Fruit fly (Drosophila melanogaster) Kc167 (cell line): Measurements from ENCODE around the gene ACXD.

ENCODE experiments used
- Myc ChIP-seq: fragments of >200 bp; optimal IDR thresholded peaks from 2 replicates; lab custom pipeline; 2017; ENCODE audit warnings: missing external identifiers
- Sin3A ChIP-seq: fragments of >200 bp; optimal IDR thresholded peaks from 2 replicates; lab custom pipeline; 2018; ENCODE audit warnings: missing external identifiers
- h ChIP-seq: fragments of >200 bp; optimal IDR thresholded peaks from 3 replicates; lab custom pipeline; 2018; ENCODE audit warnings: missing external identifiers
- insv ChIP-seq: fragments of >200 bp; optimal IDR thresholded peaks from 3 replicates; lab custom pipeline; 2018; ENCODE audit warnings: missing external identifiers
- psq ChIP-seq: fragments of >200 bp; optimal IDR thresholded peaks from 2 replicates; lab custom pipeline; 2017; ENCODE audit warnings: missing external identifiers
- ttk ChIP-seq: sonication (Bioruptor generic); optimal IDR thresholded peaks from 2 replicates; lab custom pipeline; 2017; ENCODE audit warnings: missing external identifiers

The ACXD gene

DNA sequence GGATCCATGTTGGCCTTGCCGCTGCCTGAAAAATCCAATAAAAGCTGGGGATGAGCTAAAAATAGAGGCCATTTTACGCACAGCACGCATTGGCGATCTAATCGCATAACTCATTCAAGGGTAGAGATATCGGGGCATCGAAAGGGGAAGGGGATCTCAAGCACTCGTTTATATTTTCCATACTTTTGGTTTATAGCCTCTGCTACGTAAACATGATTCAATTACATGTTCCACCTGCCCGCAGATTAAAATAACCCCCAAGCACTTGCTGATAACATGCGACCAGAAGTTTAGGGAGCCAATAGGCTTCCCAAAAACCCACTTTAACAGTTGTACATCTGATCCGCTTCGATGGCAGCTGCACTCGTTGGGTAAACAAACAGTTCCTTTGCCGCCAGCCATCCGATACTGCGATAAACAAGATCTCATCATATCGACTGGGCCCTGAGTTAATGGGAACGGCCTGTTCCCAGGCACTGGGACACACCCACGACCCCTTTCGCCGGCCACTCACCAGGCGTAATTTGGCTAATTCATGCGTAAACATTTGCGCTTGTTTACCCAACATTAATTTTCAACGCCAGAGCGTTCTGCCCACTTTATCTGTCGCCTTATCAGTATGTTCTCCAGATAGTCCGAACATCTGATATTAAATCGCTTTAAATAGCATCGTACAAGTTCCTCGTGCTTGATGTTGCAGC lies 16.7 kb downstream of the ACXD start:
- no peak for TF ChIP-seq ttk (lab: Kevin White, UChicago)
- no peak for TF ChIP-seq Myc (lab: Kevin White, UChicago)
- TF ChIP-seq Sin3A (lab: Kevin White, UChicago), result no peak
- TF ChIP-seq psq (lab: Kevin White, UChicago), result no peak
- TF ChIP-seq h (lab: Kevin White, UChicago), result no peak
- TF ChIP-seq insv (lab: Kevin White, UChicago), result no peak

DNA sequence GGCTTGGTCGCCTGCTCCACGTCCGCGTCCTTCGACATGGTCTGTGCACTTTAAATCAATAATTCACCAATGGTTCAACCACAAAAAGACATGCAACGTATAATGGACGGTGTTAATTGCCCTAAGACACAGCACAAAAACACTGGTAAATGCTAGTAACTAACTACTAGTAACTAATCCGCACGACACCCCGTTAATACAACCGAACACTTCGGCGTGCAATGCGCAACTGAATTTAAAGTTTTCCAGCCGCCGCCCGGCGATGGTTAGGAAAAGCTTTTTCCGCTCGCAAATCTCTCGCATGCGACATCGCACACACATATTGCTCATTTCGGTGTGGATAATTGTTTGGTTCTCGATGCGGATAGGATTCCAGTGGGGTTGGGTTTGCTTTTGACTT lies 18.4 kb downstream of the ACXD start:
- no peak for TF ChIP-seq insv (lab: Kevin White, UChicago)

DNA sequence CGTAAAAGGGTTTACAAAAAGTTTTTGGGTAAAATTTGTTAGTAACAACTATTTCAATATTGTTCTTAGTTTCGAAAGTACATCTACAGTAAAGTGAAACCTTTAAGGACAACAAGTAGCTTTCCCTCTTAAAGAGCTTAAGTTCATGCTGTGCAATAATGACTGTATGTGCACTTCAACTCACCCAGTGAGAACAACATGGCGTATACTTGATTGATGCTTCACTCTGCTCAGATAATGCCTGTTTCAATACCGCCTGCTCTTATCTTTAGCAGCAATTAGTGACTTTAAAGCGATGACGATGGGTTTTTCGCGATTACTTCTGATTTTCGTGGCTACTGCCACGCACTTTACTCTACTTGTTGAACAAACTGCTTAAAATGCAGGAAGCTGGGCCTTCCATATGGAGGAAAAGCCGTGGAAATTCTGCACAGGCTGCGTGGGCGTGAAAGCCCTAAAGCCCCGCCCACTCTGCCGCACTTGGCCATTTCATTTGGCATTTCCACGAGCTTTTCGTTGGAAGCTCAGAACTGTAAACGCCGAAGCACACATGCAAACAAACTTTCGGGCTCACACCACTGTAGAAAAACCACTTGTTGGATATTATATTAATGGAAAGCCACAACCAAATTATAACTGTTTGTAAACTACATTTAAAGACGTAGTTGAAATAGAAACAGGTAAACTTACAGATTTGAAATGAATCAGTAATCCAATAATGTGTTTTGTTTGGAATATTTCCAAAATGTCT lies 19.2 kb downstream of the ACXD start:
- TF ChIP-seq insv (lab: Kevin White, UChicago) (no peak), Myc (lab: Kevin White, UChicago) (no peak), ttk (lab: Kevin White, UChicago) (no peak), psq (lab: Kevin White, UChicago) (no peak), Sin3A (lab: Kevin White, UChicago) (no peak), h (lab: Kevin White, UChicago) (no peak)

DNA sequence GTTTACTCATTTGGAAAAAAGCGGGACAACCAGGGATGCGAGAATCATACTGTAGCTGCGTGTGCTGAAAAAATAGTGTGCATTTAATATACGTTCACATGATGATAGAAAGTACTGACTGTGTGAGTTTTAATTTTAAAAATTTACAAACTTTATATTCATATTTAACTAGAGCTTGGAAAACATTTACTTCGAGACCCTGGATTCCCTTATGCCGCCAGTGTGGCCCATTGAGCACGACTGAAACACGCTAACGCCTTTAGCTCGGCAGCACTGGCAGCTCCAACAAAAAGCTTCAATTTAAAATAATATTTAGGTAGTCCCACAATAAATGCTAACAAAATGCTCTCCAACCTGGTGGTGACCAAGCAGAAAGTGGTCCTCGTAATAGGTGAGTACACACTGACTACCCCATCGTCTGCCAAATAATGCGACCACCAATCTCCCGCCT lies 20.0 kb downstream of the ACXD start, which contains the start of the genes CG1275 and Elp5:
TSS of gene CG1275 (minus strand) at position 12 of the 451 bp plus-strand sequence.
TSS of gene Elp5 (plus strand) at position 45 of the 451 bp plus-strand sequence.
- TF ChIP-seq Sin3A (lab: Kevin White, UChicago) (no peak), psq (lab: Kevin White, UChicago) (no peak), ttk (lab: Kevin White, UChicago) (no peak), insv (lab: Kevin White, UChicago) (no peak), Myc (lab: Kevin White, UChicago) (no peak), h (lab: Kevin White, UChicago) (no peak)

DNA sequence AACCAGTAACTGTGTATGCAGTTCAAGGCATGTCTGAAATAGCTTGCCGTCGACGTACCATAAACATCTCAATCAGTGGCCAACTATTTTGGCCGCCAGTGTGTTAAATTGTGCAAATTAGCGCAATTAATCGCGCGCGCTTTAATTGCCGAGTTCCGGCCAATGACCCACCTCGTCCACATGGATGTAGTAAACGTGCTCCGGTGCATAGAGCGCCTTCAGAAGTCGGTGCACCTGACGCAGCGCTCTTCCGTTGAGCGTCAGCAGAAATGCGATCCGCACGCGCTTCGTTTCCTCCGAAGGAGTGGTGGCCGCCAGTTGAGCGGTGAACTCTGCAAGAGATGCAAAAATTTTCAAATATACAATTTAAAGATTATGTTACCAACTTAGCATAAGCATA lies 23.9 kb downstream of the ACXD start:
- TF ChIP-seq ttk (lab: Kevin White, UChicago), result peak; percentile 1
- TF ChIP-seq psq (lab: Kevin White, UChicago), result no peak

DNA sequence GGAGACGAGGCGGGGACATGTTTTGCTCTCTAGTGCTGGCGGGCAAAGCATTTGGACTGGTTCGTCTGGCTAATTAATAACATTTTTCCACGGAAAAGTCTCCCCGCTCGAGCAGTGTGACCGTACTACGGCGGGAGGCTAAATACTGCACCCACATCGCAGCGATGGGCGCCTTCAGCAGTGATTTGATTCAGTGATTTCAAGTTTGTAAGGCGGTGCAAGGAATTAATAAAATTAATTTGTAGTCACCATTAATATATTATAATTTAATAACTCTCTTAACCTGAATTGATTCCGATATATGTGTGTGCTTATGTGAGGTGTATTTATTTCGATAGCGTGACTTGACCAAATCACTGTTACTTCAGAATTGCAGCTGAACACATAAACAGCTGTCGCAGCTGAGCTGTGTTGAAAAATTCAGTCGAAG lies 25.1 kb downstream of the ACXD start, which contains the start of the genes oxt and CG13807:
TSS of gene oxt (minus strand) at position 150 of the 430 bp plus-strand sequence.
TSS of gene CG13807 (plus strand) at position 405 of the 430 bp plus-strand sequence.
- no peak for TF ChIP-seq h (lab: Kevin White, UChicago)
- no peak for TF ChIP-seq psq (lab: Kevin White, UChicago)
- TF ChIP-seq Myc (lab: Kevin White, UChicago), result no peak
- no peak for TF ChIP-seq Sin3A (lab: Kevin White, UChicago)
- no peak for TF ChIP-seq ttk (lab: Kevin White, UChicago)
- no peak for TF ChIP-seq insv (lab: Kevin White, UChicago)

DNA sequence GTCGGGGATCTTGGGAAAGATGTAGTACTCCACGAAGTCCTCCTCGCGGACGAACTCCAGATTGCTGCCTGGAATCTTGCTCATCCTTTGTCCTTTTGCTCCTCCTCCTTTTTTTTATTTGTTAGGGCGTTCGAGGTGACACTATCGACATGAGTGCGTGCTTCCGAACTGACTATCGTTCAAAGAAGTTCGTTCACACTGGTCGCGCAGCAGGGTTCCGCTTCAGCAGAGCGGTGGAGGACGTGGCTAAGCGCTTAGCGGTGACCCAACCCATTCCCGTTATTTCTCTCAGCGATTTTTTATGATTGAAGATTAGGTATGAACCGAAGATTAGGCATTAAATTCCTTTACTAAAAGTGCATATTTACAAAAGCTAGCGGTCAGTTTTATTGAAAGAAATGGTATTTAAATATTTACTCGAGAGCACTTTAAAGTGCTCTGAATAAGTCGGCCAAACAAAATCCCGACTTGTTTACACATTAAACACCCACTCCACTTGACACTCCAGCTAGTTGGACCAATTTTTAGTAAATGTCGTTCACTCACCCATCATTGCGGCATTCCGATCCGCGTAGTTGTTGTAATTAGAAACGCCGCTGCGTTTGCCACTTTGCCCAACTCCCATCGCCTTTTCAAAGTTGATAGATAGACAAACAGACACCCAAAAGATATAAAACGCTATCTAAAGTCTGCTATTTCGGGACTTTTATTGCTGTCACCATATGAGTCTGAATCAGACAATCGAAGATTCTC lies 28.5 kb downstream of the ACXD start, which contains the start of the genes ecd and CG13806:
TSS of gene ecd (minus strand) at position 166 of the 753 bp plus-strand sequence.
TSS of gene CG13806 (plus strand) at position 703 of the 753 bp plus-strand sequence.
- no peak for TF ChIP-seq psq (lab: Kevin White, UChicago)

DNA sequence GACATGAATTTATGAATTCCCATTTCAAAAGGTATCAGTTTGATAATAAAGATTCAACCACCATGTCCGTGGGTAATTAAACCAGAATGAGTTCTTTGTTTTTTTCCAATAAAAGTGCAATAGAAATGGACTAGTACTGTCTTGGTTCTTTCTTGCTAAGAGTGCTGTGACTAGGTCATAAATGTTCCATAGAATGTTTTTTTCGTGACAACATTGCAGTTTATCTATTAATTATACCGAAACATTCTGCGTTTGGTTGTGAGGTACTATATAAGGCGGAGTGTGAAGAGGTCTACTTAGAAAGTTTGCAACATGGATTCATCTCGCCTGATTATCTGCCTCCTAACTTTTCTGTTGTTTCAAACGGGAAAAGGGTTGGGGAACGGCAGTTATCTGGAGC lies 30.1 kb downstream of the ACXD start, which contains the start of gene obst-I:
TSS of gene obst-I (plus strand) at position 301 of the 400 bp plus-strand sequence.
- TF ChIP-seq Sin3A (lab: Kevin White, UChicago) (no peak), insv (lab: Kevin White, UChicago) (no peak), ttk (lab: Kevin White, UChicago) (no peak), Myc (lab: Kevin White, UChicago) (no peak), h (lab: Kevin White, UChicago) (no peak), psq (lab: Kevin White, UChicago) (no peak)

DNA sequence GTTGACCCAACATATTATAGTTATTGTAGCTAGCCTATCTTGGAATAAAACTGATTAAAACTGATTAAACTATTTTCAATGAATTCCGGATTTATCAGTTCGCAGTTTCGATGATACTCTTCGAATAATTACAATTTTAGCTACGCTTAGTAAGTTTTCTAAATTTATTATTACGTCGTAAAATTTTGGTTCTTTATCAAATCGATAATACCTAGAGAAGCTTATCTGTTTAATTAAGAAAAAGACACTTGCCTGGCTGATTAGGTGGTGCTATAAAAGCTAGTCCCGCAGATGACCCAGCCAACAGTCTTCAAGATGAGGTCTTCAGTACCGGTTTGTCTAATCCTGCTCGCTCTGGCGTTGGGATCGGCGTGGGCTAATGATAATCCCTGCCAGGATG lies 31.1 kb downstream of the ACXD start, which contains the start of gene CG32302:
TSS of gene CG32302 (plus strand) at position 301 of the 400 bp plus-strand sequence.
- no peak for TF ChIP-seq Myc (lab: Kevin White, UChicago)
- TF ChIP-seq h (lab: Kevin White, UChicago), result no peak
- no peak for TF ChIP-seq insv (lab: Kevin White, UChicago)
- no peak for TF ChIP-seq psq (lab: Kevin White, UChicago)
- TF ChIP-seq Sin3A (lab: Kevin White, UChicago), result no peak
- no peak for TF ChIP-seq ttk (lab: Kevin White, UChicago)

DNA sequence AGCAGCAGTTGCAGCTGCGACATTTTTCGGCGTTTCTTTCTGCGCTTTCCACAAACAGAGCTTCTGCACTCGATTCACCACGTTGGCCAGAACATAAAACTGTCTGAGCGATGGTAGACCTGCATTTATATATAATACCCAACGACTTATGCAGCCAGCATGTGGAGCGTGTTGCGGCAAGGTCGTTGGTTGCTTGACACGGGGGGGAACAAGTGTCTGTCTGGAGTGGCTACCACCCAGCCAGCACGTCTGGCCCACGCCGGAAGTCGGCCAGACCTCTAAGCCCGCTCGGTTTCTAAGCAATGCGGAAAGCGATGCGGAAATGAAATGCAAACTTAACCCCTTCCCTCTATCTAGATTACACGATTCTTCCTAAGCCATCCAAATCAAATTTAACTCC lies 35.3 kb downstream of the ACXD start, which contains the start of gene yellow-g:
TSS of gene yellow-g (minus strand) at position 101 of the 400 bp plus-strand sequence.
- TF ChIP-seq ttk (lab: Kevin White, UChicago) (no peak), Myc (lab: Kevin White, UChicago) (no peak), h (lab: Kevin White, UChicago) (no peak), psq (lab: Kevin White, UChicago) (no peak), Sin3A (lab: Kevin White, UChicago) (no peak), insv (lab: Kevin White, UChicago) (no peak)

DNA sequence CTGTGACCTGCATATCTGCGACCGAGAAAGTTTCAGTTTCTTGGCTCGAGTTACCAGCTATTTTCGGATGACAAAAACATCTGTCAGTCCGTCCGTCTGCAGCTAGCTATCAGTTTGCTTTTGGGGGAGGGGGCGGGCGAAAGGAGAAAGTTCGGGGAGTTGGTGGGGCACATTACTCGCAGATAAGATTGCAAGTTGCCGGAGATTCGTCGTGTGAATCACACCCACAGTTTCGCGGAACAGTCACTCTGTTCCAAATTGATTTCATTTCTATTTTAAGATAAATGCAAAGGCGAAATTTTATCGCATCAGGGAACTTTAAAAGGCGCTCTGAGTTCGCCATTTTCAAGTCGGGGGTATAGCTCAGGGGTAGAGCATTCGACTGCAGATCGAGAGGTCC lies 36.0 kb downstream of the ACXD start:
- TF ChIP-seq h (lab: Kevin White, UChicago) (no peak), insv (lab: Kevin White, UChicago) (no peak), Sin3A (lab: Kevin White, UChicago) (no peak), Myc (lab: Kevin White, UChicago) (no peak), psq (lab: Kevin White, UChicago) (no peak), ttk (lab: Kevin White, UChicago) (no peak)
